Worm (Caenorhabditis elegans) whole organism, early embryonic: ENCODE measurements around the gene F46F5.11.

Experiments used
- ama-1 ChIP-seq: fragments of 150-350 bp; optimal IDR thresholded peaks from 2 replicates; lab custom pipeline; 2014
- hnd-1 ChIP-seq: sonication (generic microtip); optimal IDR thresholded peaks from 2 replicates; lab custom pipeline; 2016; ENCODE audit warnings: missing genetic modification characterization, missing compliant biosample characterization
- tra-4 ChIP-seq: sonication (generic microtip); optimal IDR thresholded peaks from 2 replicates; lab custom pipeline; 2017; ENCODE audit warnings: missing genetic modification characterization, missing compliant biosample characterization

DNA sequence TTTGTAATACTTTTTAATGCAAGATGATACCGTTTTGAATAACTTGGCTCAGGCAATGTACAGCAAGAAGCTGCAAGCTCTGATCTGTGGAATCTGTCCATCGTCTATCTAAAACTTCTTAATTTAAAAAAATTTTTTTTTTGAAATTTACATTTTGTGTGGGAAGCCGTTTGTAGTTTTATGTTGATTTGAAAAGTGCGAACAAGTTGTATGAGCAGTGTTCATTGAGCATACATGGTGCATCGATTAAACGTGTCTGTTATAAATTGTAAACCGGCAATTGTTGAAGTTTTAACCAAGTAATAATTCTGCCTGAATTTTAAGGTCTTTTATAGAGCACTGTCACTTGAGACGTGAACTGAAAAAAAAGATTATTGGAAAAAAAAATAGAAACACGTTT, 25.0 kb upstream of the F46F5.11 start, which contains the start of gene Y39F10A.6:
- TF ChIP-seq tra-4 (tag; lab: Kevin White, UChicago) (no peak), ama-1 (lab: Kevin White, UChicago) (no peak), hnd-1 (tag; lab: Kevin White, UChicago) (no peak)
